Worm (Caenorhabditis elegans) whole organism, L1 larva: ENCODE measurements around the gene rps-14.

Experiments
- C34B4.2 ChIP-seq: sonication (generic microtip); optimal IDR thresholded peaks from 2 replicates; lab custom pipeline; 2017; ENCODE audit warnings: mild to moderate bottlenecking, missing genetic modification characterization, missing compliant biosample characterization
- F16B12.6 ChIP-seq: fragments of 150-350 bp; optimal IDR thresholded peaks from 2 replicates; lab custom pipeline; 2014; ENCODE audit warnings: missing biosample characterization, missing genetic modification characterization
- aha-1 ChIP-seq: fragments of 150-350 bp; optimal IDR thresholded peaks from 2 replicates; lab custom pipeline; 2014; ENCODE audit warnings: missing biosample characterization, missing genetic modification characterization
- blmp-1 ChIP-seq: fragments of 150-350 bp; optimal IDR thresholded peaks from 2 replicates; lab custom pipeline; 2014; ENCODE audit warnings: missing biosample characterization, missing genetic modification characterization
- ceh-8 ChIP-seq: fragments of 200-800 bp; sonication (Bioruptor generic); optimal IDR thresholded peaks from 2 replicates; lab custom pipeline; 2018; ENCODE audit warnings: mild to moderate bottlenecking, missing genetic modification characterization, moderate library complexity, missing compliant biosample characterization
- ceh-82 ChIP-seq, 3 experiments: fragments of 150-350 bp in 1 of 3; sonication (generic microtip) in 2 of 3; optimal IDR thresholded peaks; 2 replicates each; lab custom pipeline; 2014 to 2017; ENCODE audit warnings: missing biosample characterization in 3 of 3, missing genetic modification characterization in 3 of 3
- ceh-88 ChIP-seq: fragments of 200-800 bp; sonication (Bioruptor generic); IDR thresholded peaks from 2 replicates; pipeline ENCODE4 v1.3.6; 2022; ENCODE audit warnings: missing genetic modification characterization, missing compliant biosample characterization
- ceh-90 ChIP-seq: sonication (generic microtip); optimal IDR thresholded peaks from 2 replicates; lab custom pipeline; 2016; ENCODE audit warnings: missing genetic modification characterization, missing compliant biosample characterization
- ces-1 ChIP-seq: fragments of 150-350 bp; optimal IDR thresholded peaks from 2 replicates; lab custom pipeline; 2014; ENCODE audit warnings: missing biosample characterization, missing genetic modification reagents, missing genetic modification characterization
- dpl-1 ChIP-seq, 3 experiments: fragments of 150-350 bp in 2 of 3; sonication (generic microtip) in 1 of 3; optimal IDR thresholded peaks; 2 replicates each; lab custom pipeline; 2014 to 2017; ENCODE audit warnings: missing biosample characterization in 3 of 3, missing genetic modification characterization in 3 of 3, missing genetic modification reagents in 3 of 3
- dsc-1 ChIP-seq: sonication (generic microtip); optimal IDR thresholded peaks from 2 replicates; lab custom pipeline; 2016; ENCODE audit warnings: mild to moderate bottlenecking, missing genetic modification characterization, missing compliant biosample characterization
- efl-1 ChIP-seq, 4 experiments: fragments of 150-350 bp; optimal IDR thresholded peaks in 3 of 4; peaks in 1 of 4; 1 replicate in 1 of 4; 2 replicates in 3 of 4; lab custom pipeline; 2014; ENCODE audit warnings: missing biosample characterization in 2 of 4, missing genetic modification characterization in 2 of 4, missing genetic modification reagents in 2 of 4
- egl-13 ChIP-seq: sonication (generic microtip); optimal IDR thresholded peaks from 2 replicates; lab custom pipeline; 2016; ENCODE audit warnings: missing genotype, missing genetic modification reagents, missing genetic modification characterization, missing compliant biosample characterization
- elt-2 ChIP-seq: sonication (generic microtip); optimal IDR thresholded peaks from 2 replicates; lab custom pipeline; 2016; ENCODE audit warnings: missing genetic modification characterization, mild to moderate bottlenecking, inconsistent platforms, missing compliant biosample characterization, missing genetic modification reagents
- fkh-8 ChIP-seq: sonication (generic microtip); optimal IDR thresholded peaks from 2 replicates; lab custom pipeline; 2016; ENCODE audit warnings: mild to moderate bottlenecking, missing genetic modification characterization, missing compliant biosample characterization
- grh-1 ChIP-seq: fragments of 200-800 bp; sonication (Bioruptor generic); IDR thresholded peaks from 2 replicates; pipeline ENCODE4 v1.3.6; 2022; ENCODE audit warnings: missing genetic modification reagents, missing genetic modification characterization, missing compliant biosample characterization
- hlh-17 ChIP-seq: fragments of 200-800 bp; sonication (Bioruptor generic); optimal IDR thresholded peaks from 2 replicates; lab custom pipeline; 2018; ENCODE audit warnings: missing genetic modification characterization, mild to moderate bottlenecking, missing compliant biosample characterization, moderate library complexity, borderline replicate concordance
- hlh-4 ChIP-seq: sonication (generic microtip); optimal IDR thresholded peaks from 2 replicates; lab custom pipeline; 2016; ENCODE audit warnings: mild to moderate bottlenecking, missing genetic modification characterization, missing compliant biosample characterization
- hpl-2 ChIP-seq: fragments of 150-350 bp; optimal IDR thresholded peaks from 2 replicates; lab custom pipeline; 2014; ENCODE audit warnings: missing biosample characterization, missing genetic modification reagents, missing genetic modification characterization
- isw-1 ChIP-seq: fragments of 200-800 bp; sonication (Bioruptor generic); IDR thresholded peaks from 2 replicates; pipeline ENCODE4 v1.3.6; 2022; ENCODE audit warnings: missing genetic modification characterization, missing compliant biosample characterization
- lin-13 ChIP-seq: fragments of 150-350 bp; optimal IDR thresholded peaks from 2 replicates; lab custom pipeline; 2014; ENCODE audit warnings: missing biosample characterization, missing genetic modification reagents, missing genetic modification characterization
- lin-35 ChIP-seq, 2 experiments: fragments of 150-350 bp; optimal IDR thresholded peaks; 2 replicates each; lab custom pipeline; 2014; ENCODE audit warnings: missing biosample characterization in 2 of 2, missing genetic modification characterization in 2 of 2, missing genetic modification reagents in 2 of 2
- mab-9 ChIP-seq: fragments of 200-800 bp; sonication (Bioruptor generic); IDR thresholded peaks from 2 replicates; pipeline ENCODE4 v1.3.6; 2022; ENCODE audit warnings: missing genetic modification reagents, missing genetic modification characterization, missing compliant biosample characterization
- mdl-1 ChIP-seq, 2 experiments: fragments of 150-350 bp; optimal IDR thresholded peaks; 2 replicates each; lab custom pipeline; 2014 to 2017; ENCODE audit warnings: missing biosample characterization in 2 of 2, missing genetic modification characterization in 2 of 2, inconsistent platforms in 1 of 2
- mef-2 ChIP-seq: fragments of 150-350 bp; optimal IDR thresholded peaks from 2 replicates; lab custom pipeline; 2014; ENCODE audit warnings: missing biosample characterization, missing genetic modification characterization
- nhr-11 ChIP-seq: fragments of 150-350 bp; optimal IDR thresholded peaks from 2 replicates; lab custom pipeline; 2014; ENCODE audit warnings: missing biosample characterization, missing genetic modification characterization
- nhr-12 ChIP-seq: sonication (generic microtip); optimal IDR thresholded peaks from 2 replicates; lab custom pipeline; 2017; ENCODE audit warnings: missing biosample characterization, missing genetic modification characterization
- nhr-20 ChIP-seq: sonication (generic microtip); optimal IDR thresholded peaks from 2 replicates; lab custom pipeline; 2016; ENCODE audit warnings: mild to moderate bottlenecking, missing genetic modification characterization, missing compliant biosample characterization
- nhr-237 ChIP-seq: fragments of 150-350 bp; optimal IDR thresholded peaks from 2 replicates; lab custom pipeline; 2014; ENCODE audit warnings: missing biosample characterization, missing genetic modification characterization
- nhr-28 ChIP-seq: fragments of 150-350 bp; optimal IDR thresholded peaks from 2 replicates; lab custom pipeline; 2014; ENCODE audit warnings: missing biosample characterization, missing genetic modification characterization
- nhr-47 ChIP-seq: sonication (generic microtip); optimal IDR thresholded peaks from 2 replicates; lab custom pipeline; 2016; ENCODE audit warnings: mild to moderate bottlenecking, missing genetic modification characterization, moderate library complexity, missing compliant biosample characterization
- nhr-71 ChIP-seq: sonication (generic microtip); optimal IDR thresholded peaks from 2 replicates; lab custom pipeline; 2016; ENCODE audit warnings: mild to moderate bottlenecking, missing genetic modification characterization, moderate library complexity, missing compliant biosample characterization
- nhr-76 ChIP-seq: sonication (generic microtip); optimal IDR thresholded peaks from 2 replicates; lab custom pipeline; 2017; ENCODE audit warnings: missing biosample characterization, missing genetic modification characterization
- nhr-84 ChIP-seq: sonication (generic microtip); optimal IDR thresholded peaks from 2 replicates; lab custom pipeline; 2017; ENCODE audit warnings: missing biosample characterization, missing genetic modification characterization
- nhr-85 ChIP-seq: sonication (generic microtip); peaks from one replicate; lab custom pipeline; 2016; ENCODE audit warnings: missing genetic modification characterization, inconsistent platforms, missing compliant biosample characterization
- pag-3 ChIP-seq: sonication (generic microtip); optimal IDR thresholded peaks from 2 replicates; lab custom pipeline; 2017; ENCODE audit warnings: missing genetic modification characterization, mild to moderate bottlenecking, missing compliant biosample characterization, antibody characterized with exemption, borderline replicate concordance; ENCODE audit not compliant: insufficient read depth
- pax-3 ChIP-seq: fragments of 200-800 bp; sonication (Bioruptor generic); optimal IDR thresholded peaks from 2 replicates; lab custom pipeline; 2018; ENCODE audit warnings: mild to moderate bottlenecking, missing genetic modification characterization, moderate library complexity, missing compliant biosample characterization
- skn-1 ChIP-seq: fragments of 150-350 bp; optimal IDR thresholded peaks from 2 replicates; lab custom pipeline; 2014; ENCODE audit warnings: missing biosample characterization, missing genetic modification characterization
- snu-23 ChIP-seq: sonication (generic microtip); optimal IDR thresholded peaks from 2 replicates; lab custom pipeline; 2016; ENCODE audit warnings: missing genetic modification characterization, missing compliant biosample characterization
- sox-4 ChIP-seq: sonication (generic microtip); optimal IDR thresholded peaks from 2 replicates; lab custom pipeline; 2016; ENCODE audit warnings: missing genetic modification characterization, missing compliant biosample characterization
- swsn-7 ChIP-seq: sonication (generic microtip); optimal IDR thresholded peaks from 2 replicates; lab custom pipeline; 2016; ENCODE audit warnings: missing genetic modification characterization, missing compliant biosample characterization
- tbx-2 ChIP-seq: sonication (generic microtip); optimal IDR thresholded peaks from 2 replicates; lab custom pipeline; 2016; ENCODE audit warnings: missing genetic modification characterization, missing compliant biosample characterization
- unc-62 ChIP-seq: fragments of 150-350 bp; optimal IDR thresholded peaks from 2 replicates; lab custom pipeline; 2014; ENCODE audit warnings: missing biosample characterization, missing genetic modification reagents, missing genetic modification characterization
- unc-86 ChIP-seq: sonication (generic microtip); optimal IDR thresholded peaks from 2 replicates; lab custom pipeline; 2016; ENCODE audit warnings: missing genetic modification characterization, missing compliant biosample characterization
- xbp-1 ChIP-seq: sonication (generic microtip); optimal IDR thresholded peaks from 2 replicates; lab custom pipeline; 2016; ENCODE audit warnings: missing genetic modification characterization, missing compliant biosample characterization
- zip-4 ChIP-seq: fragments of 200-800 bp; sonication (Bioruptor generic); optimal IDR thresholded peaks from 2 replicates; lab custom pipeline; 2018; ENCODE audit warnings: mild to moderate bottlenecking, missing genetic modification characterization, moderate library complexity, missing compliant biosample characterization
- ztf-11 ChIP-seq, 2 experiments: sonication (generic microtip); optimal IDR thresholded peaks; 2 replicates each; lab custom pipeline; 2016 to 2017; ENCODE audit warnings: missing genetic modification characterization in 2 of 2, missing biosample characterization in 1 of 2, missing compliant biosample characterization in 1 of 2
- ztf-4 ChIP-seq: fragments of 150-350 bp; optimal IDR thresholded peaks from 2 replicates; lab custom pipeline; 2014; ENCODE audit warnings: missing biosample characterization, missing genetic modification characterization

Gene rps-14

ce11 chrIII:7181822-7182221 is 2.4 kb upstream of the rps-14 start, which contains the start of gene epg-4 (continued):
- TF ChIP-seq F16B12.6 (tag; lab: Kevin White, UChicago) (no peak), grh-1 (no peak), ceh-8 (GFP tag; lab: Kevin White, UChicago) (no peak), ceh-90 (tag; lab: Kevin White, UChicago) (no peak), mdl-1 (tag; optimal IDR thresholded peaks at IDR 0.05; lab: Kevin White, UChicago) (peak in 1 of 2 experiments; percentile 22), lin-13 (GFP tag; lab: Kevin White, UChicago) (no peak), hpl-2 (GFP tag; lab: Kevin White, UChicago) (no peak), skn-1 (tag; lab: Kevin White, UChicago) (peak; percentile 47), C34B4.2 (tag; lab: Kevin White, UChicago) (no peak), mef-2 (tag; lab: Kevin White, UChicago) (no peak), nhr-28 (no peak), mab-9 (GFP tag; lab: Robert Waterston, UW) (no peak), swsn-7 (tag; lab: Kevin White, UChicago) (no peak), nhr-85 (tag; lab: Kevin White, UChicago) (peak; percentile 36), nhr-11 (tag; lab: Kevin White, UChicago) (no peak), ces-1 (GFP tag; lab: Kevin White, UChicago) (no peak), sox-4 (tag; lab: Kevin White, UChicago) (no peak), tbx-2 (tag; lab: Kevin White, UChicago) (no peak), efl-1 (optimal IDR thresholded peaks at IDR 0.05; lab: Kevin White, UChicago) (peak; percentile 19 to 57), efl-1 (GFP tag; optimal IDR thresholded peaks at IDR 0.05 in 1 of 2; lab: Kevin White, UChicago) (peak; percentile 45 to 93), zip-4 (GFP tag; lab: Kevin White, UChicago) (no peak), dpl-1 (GFP tag; optimal IDR thresholded peaks at IDR 0.05; lab: Kevin White, UChicago) (peak; percentile 9 to 53 (median 41)), pag-3 (tag; lab: Kevin White, UChicago) (no peak), isw-1 (GFP tag; lab: Robert Waterston, UW) (no peak; the same call in 1 of the 2 replicates), nhr-47 (tag; lab: Kevin White, UChicago) (no peak), blmp-1 (peak; percentile 33), fkh-8 (no peak), xbp-1 (no peak), aha-1 (tag; lab: Kevin White, UChicago) (no peak), pax-3 (tag; lab: Kevin White, UChicago) (no peak), unc-86 (tag; lab: Kevin White, UChicago) (no peak), ztf-11 (tag; optimal IDR thresholded peaks at IDR 0.05; lab: Kevin White, UChicago) (no peak), dsc-1 (tag; lab: Kevin White, UChicago) (no peak), nhr-76 (tag; lab: Kevin White, UChicago) (no peak), hlh-4 (tag; lab: Kevin White, UChicago) (no peak), snu-23 (GFP tag; lab: Kevin White, UChicago) (peak; percentile 36), ztf-4 (tag; lab: Kevin White, UChicago) (no peak), elt-2 (tag; lab: Kevin White, UChicago) (no peak), nhr-12 (tag; lab: Kevin White, UChicago) (no peak), ceh-88 (no peak), nhr-71 (tag; lab: Kevin White, UChicago) (peak; percentile 41), nhr-237 (tag; lab: Kevin White, UChicago) (no peak), ceh-82 (tag; optimal IDR thresholded peaks at IDR 0.05; lab: Kevin White, UChicago) (peak in 1 of 3 experiments; percentile 11), egl-13 (no peak), unc-62 (no peak), nhr-20 (peak; percentile 15), nhr-84 (tag; lab: Kevin White, UChicago) (no peak), hlh-17 (GFP tag; lab: Kevin White, UChicago) (no peak), lin-35 (GFP tag; optimal IDR thresholded peaks at IDR 0.05; lab: Kevin White, UChicago) (peak; percentile 42 to 79)
